Fruit fly (Drosophila melanogaster) whole organism, embryonic: Measurements from ENCODE around the gene CG10710.

Experiments
- ATbp ChIP-seq: fragments of 200-800 bp; sonication (Bioruptor generic); optimal IDR thresholded peaks from 2 replicates; lab custom pipeline; 2017; ENCODE audit warnings: missing biosample characterization, mild to moderate bottlenecking, missing genetic modification characterization, missing genetic modification reagents
- Bgb ChIP-seq: fragments of 200-800 bp; sonication (Bioruptor generic); IDR thresholded peaks from 2 replicates; pipeline ENCODE4 v1.3.6; 2022; ENCODE audit warnings: missing biosample characterization, missing genetic modification characterization; ENCODE audit not compliant: partially characterized antibody
- CG11456 ChIP-seq: fragments of 200-800 bp; sonication (Bioruptor generic); IDR thresholded peaks from 3 replicates; pipeline ENCODE4 v1.3.6; 2022; ENCODE audit warnings: missing biosample characterization, missing genetic modification characterization
- CG11696 ChIP-seq: fragments of 200-800 bp; sonication (Bioruptor generic); IDR thresholded peaks from 2 replicates; pipeline ENCODE4 v1.3.6; 2022; ENCODE audit warnings: missing biosample characterization, missing genetic modification characterization
- CG13624 ChIP-seq: fragments of 200-800 bp; sonication (Bioruptor generic); optimal IDR thresholded peaks from 2 replicates; lab custom pipeline; 2016; ENCODE audit warnings: missing biosample characterization, missing genetic modification characterization
- CG14050 ChIP-seq: fragments of 200-800 bp; sonication (Bioruptor generic); IDR thresholded peaks from 3 replicates; pipeline ENCODE4 v1.3.6; 2022; ENCODE audit warnings: missing biosample characterization, missing genetic modification characterization
- CG14710 ChIP-seq: fragments of 200-800 bp; sonication (Bioruptor generic); optimal IDR thresholded peaks from 3 replicates; lab custom pipeline; 2019; ENCODE audit warnings: missing biosample characterization, mild to moderate bottlenecking, missing genetic modification characterization, moderate library complexity
- CG15011 ChIP-seq: fragments of 200-800 bp; sonication (Bioruptor generic); optimal IDR thresholded peaks from 3 replicates; lab custom pipeline; 2018; ENCODE audit warnings: missing biosample characterization, mild to moderate bottlenecking, missing genetic modification characterization
- CG15479 ChIP-seq: fragments of 200-800 bp; sonication (Bioruptor generic); optimal IDR thresholded peaks from 3 replicates; lab custom pipeline; 2019; ENCODE audit warnings: missing biosample characterization, mild to moderate bottlenecking, missing genetic modification characterization, moderate library complexity
- CG16779 ChIP-seq: fragments of 200-800 bp; sonication (Bioruptor generic); IDR thresholded peaks from 2 replicates; pipeline ENCODE4 v1.3.6; 2022; ENCODE audit warnings: missing biosample characterization, missing genetic modification characterization
- CG2116 ChIP-seq: fragments of 200-800 bp; sonication (Bioruptor generic); optimal IDR thresholded peaks from 3 replicates; lab custom pipeline; 2018; ENCODE audit warnings: missing biosample characterization, mild to moderate bottlenecking, missing genetic modification characterization
- CG2875 ChIP-seq: fragments of 200-800 bp; sonication (Bioruptor generic); optimal IDR thresholded peaks from 2 replicates; lab custom pipeline; 2017; ENCODE audit warnings: missing biosample characterization, mild to moderate bottlenecking, missing genetic modification characterization, missing genetic modification reagents
- CG2889 ChIP-seq: fragments of 200-800 bp; sonication (Bioruptor generic); IDR thresholded peaks from 3 replicates; pipeline ENCODE4 v1.3.6; 2022; ENCODE audit warnings: missing biosample characterization, missing genetic modification characterization
- CG30431 ChIP-seq: fragments of 200-800 bp; sonication (Bioruptor generic); optimal IDR thresholded peaks from 2 replicates; lab custom pipeline; 2017; ENCODE audit warnings: missing biosample characterization, missing genetic modification characterization
- CG3065 ChIP-seq: fragments of 200-800 bp; sonication (Bioruptor generic); optimal IDR thresholded peaks from 2 replicates; lab custom pipeline; 2016; ENCODE audit warnings: missing biosample characterization, missing genetic modification characterization
- CG4282 ChIP-seq: fragments of 200-800 bp; sonication (Bioruptor generic); optimal IDR thresholded peaks from 2 replicates; lab custom pipeline; 2016; ENCODE audit warnings: missing biosample characterization, missing genetic modification characterization
- CG4730 ChIP-seq: fragments of 200-800 bp; sonication (Bioruptor generic); IDR thresholded peaks from 2 replicates; pipeline ENCODE4 v1.3.6; 2022; ENCODE audit warnings: missing biosample characterization, missing genetic modification characterization
- CG6254 ChIP-seq: fragments of 200-800 bp; sonication (Bioruptor generic); optimal IDR thresholded peaks from 3 replicates; lab custom pipeline; 2017; ENCODE audit warnings: mild to moderate bottlenecking, missing biosample characterization, missing genetic modification reagents, missing genetic modification characterization
- CG6791 ChIP-seq: fragments of 200-800 bp; sonication (Bioruptor generic); IDR thresholded peaks from 3 replicates; pipeline ENCODE4 v1.3.6; 2022; ENCODE audit warnings: missing biosample characterization, missing genetic modification characterization; ENCODE audit not compliant: partially characterized antibody
- CG7963 ChIP-seq: fragments of 200-800 bp; sonication (Bioruptor generic); IDR thresholded peaks from 3 replicates; pipeline ENCODE4 v1.3.6; 2022; ENCODE audit warnings: missing biosample characterization, missing genetic modification characterization; ENCODE audit not compliant: partially characterized antibody
- CG8478 ChIP-seq: fragments of >200 bp; optimal IDR thresholded peaks from 2 replicates; lab custom pipeline; 2018
- Dfd ChIP-seq, 2 experiments: fragments of >200 bp; optimal IDR thresholded peaks; 2 replicates each; lab custom pipeline; 2017; ENCODE audit warnings: missing biosample characterization in 2 of 2, missing genetic modification characterization in 2 of 2
- Dip3 ChIP-seq: fragments of 200-800 bp; sonication (Bioruptor generic); optimal IDR thresholded peaks from 3 replicates; lab custom pipeline; 2016; ENCODE audit warnings: missing biosample characterization, missing genetic modification characterization
- Doc2 ChIP-seq: fragments of 200-800 bp; sonication (Bioruptor generic); IDR thresholded peaks from 2 replicates; pipeline ENCODE4 v1.3.6; 2022; ENCODE audit warnings: missing biosample characterization, missing genetic modification characterization
- ERR ChIP-seq: fragments of 200-800 bp; sonication (Bioruptor generic); optimal IDR thresholded peaks from 2 replicates; lab custom pipeline; 2016; ENCODE audit warnings: missing biosample characterization, missing genetic modification characterization
- Fer2 ChIP-seq: fragments of 200-800 bp; sonication (Bioruptor generic); optimal IDR thresholded peaks from 2 replicates; lab custom pipeline; 2018; ENCODE audit warnings: missing biosample characterization, mild to moderate bottlenecking, missing genetic modification characterization, moderate library complexity
- HLH4C ChIP-seq: fragments of 200-800 bp; sonication (Bioruptor generic); IDR thresholded peaks from 3 replicates; pipeline ENCODE4 v1.3.6; 2022; ENCODE audit warnings: missing biosample characterization, missing genetic modification characterization; ENCODE audit not compliant: partially characterized antibody
- Hand ChIP-seq: fragments of 200-800 bp; sonication (Bioruptor generic); optimal IDR thresholded peaks from 2 replicates; lab custom pipeline; 2017; ENCODE audit warnings: mild to moderate bottlenecking, missing biosample characterization, missing genetic modification reagents, missing genetic modification characterization
- Nf-YC ChIP-seq: fragments of 200-800 bp; optimal IDR thresholded peaks from 3 replicates; lab custom pipeline; 2019; ENCODE audit warnings: missing biosample characterization, mild to moderate bottlenecking, missing genetic modification characterization, moderate library complexity
- Xbp1 ChIP-seq: fragments of 200-800 bp; sonication (Bioruptor generic); optimal IDR thresholded peaks from 3 replicates; lab custom pipeline; 2016; ENCODE audit warnings: missing biosample characterization, mild to moderate bottlenecking, missing genetic modification characterization
- br ChIP-seq: fragments of >200 bp; optimal IDR thresholded peaks from 2 replicates; lab custom pipeline; 2017
- btn ChIP-seq: fragments of 200-800 bp; sonication (Bioruptor generic); optimal IDR thresholded peaks from 2 replicates; lab custom pipeline; 2016; ENCODE audit warnings: missing biosample characterization, missing genetic modification characterization
- crp ChIP-seq, 2 experiments: fragments of 200-800 bp; sonication (Bioruptor generic); optimal IDR thresholded peaks; 2 replicates in 1 of 2; 3 replicates in 1 of 2; lab custom pipeline; 2017; ENCODE audit warnings: missing biosample characterization in 2 of 2, missing genetic modification characterization in 2 of 2, mild to moderate bottlenecking in 1 of 2, moderate library complexity in 1 of 2
- dm ChIP-seq: fragments of 200-800 bp; sonication (Bioruptor generic); optimal IDR thresholded peaks from 3 replicates; lab custom pipeline; 2016; ENCODE audit warnings: missing biosample characterization, missing genetic modification characterization
- gsb ChIP-seq: fragments of 200-800 bp; sonication (Bioruptor generic); IDR thresholded peaks from 2 replicates; pipeline ENCODE4 v1.3.6; 2022; ENCODE audit warnings: missing biosample characterization, missing genetic modification characterization
- hth ChIP-seq: fragments of >200 bp; optimal IDR thresholded peaks from 2 replicates; lab custom pipeline; 2017; ENCODE audit warnings: inconsistent platforms
- insv ChIP-seq, 2 experiments: fragments of 200-800 bp; sonication (Bioruptor generic); optimal IDR thresholded peaks; 3 replicates each; lab custom pipeline; 2016 to 2018; ENCODE audit warnings: missing biosample characterization in 2 of 2, missing genetic modification characterization in 2 of 2
- mam ChIP-seq: fragments of 200-800 bp; sonication (Bioruptor generic); optimal IDR thresholded peaks from 3 replicates; lab custom pipeline; 2016; ENCODE audit warnings: missing biosample characterization, missing genetic modification characterization
- org-1 ChIP-seq: fragments of 200-800 bp; sonication (Bioruptor generic); optimal IDR thresholded peaks from 2 replicates; lab custom pipeline; 2017; ENCODE audit warnings: missing biosample characterization, missing genetic modification characterization
- pan ChIP-seq, 4 experiments: fragments of >200 bp in 3 of 4; fragments of 200-800 bp in 1 of 4; sonication (Bioruptor generic) in 1 of 4; optimal IDR thresholded peaks in 3 of 4; IDR thresholded peaks in 1 of 4; 2 replicates each; pipeline versions ENCODE4 v1.3.6 to Lab custom; 2017 to 2022; ENCODE audit warnings: missing biosample characterization in 2 of 4, missing genetic modification characterization in 2 of 4, mixed read lengths in 1 of 4
- prd ChIP-seq, 3 experiments: fragments of >200 bp in 2 of 3; fragments of 200-800 bp in 1 of 3; sonication (Bioruptor generic) in 1 of 3; optimal IDR thresholded peaks in 2 of 3; IDR thresholded peaks in 1 of 3; 2 replicates in 2 of 3; 3 replicates in 1 of 3; pipeline versions ENCODE4 v1.3.6 to Lab custom; 2017 to 2022; ENCODE audit warnings: missing biosample characterization in 1 of 3, missing genetic modification characterization in 1 of 3
- pros ChIP-seq: fragments of 200-800 bp; sonication (Bioruptor generic); optimal IDR thresholded peaks from 3 replicates; lab custom pipeline; 2019; ENCODE audit warnings: missing biosample characterization, mild to moderate bottlenecking, missing genetic modification characterization, moderate library complexity
- sc ChIP-seq, 3 experiments: fragments of >200 bp in 2 of 3; fragments of 200-800 bp in 1 of 3; sonication (Bioruptor generic) in 1 of 3; optimal IDR thresholded peaks; 2 replicates in 2 of 3; 3 replicates in 1 of 3; lab custom pipeline; 2017; ENCODE audit warnings: mild to moderate bottlenecking in 1 of 3, missing biosample characterization in 1 of 3, missing genetic modification characterization in 1 of 3, missing genetic modification reagents in 1 of 3
- schlank ChIP-seq: fragments of 200-800 bp; sonication (Bioruptor generic); optimal IDR thresholded peaks from 2 replicates; lab custom pipeline; 2018; ENCODE audit warnings: missing biosample characterization, mild to moderate bottlenecking, missing genetic modification characterization
- shn ChIP-seq: fragments of 200-800 bp; sonication (Bioruptor generic); optimal IDR thresholded peaks from 3 replicates; lab custom pipeline; 2016; ENCODE audit warnings: missing biosample characterization, missing genetic modification characterization
- sima ChIP-seq: fragments of 200-800 bp; sonication (Bioruptor generic); optimal IDR thresholded peaks from 2 replicates; lab custom pipeline; 2016; ENCODE audit warnings: missing biosample characterization, missing genetic modification characterization
- so ChIP-seq: fragments of 200-800 bp; sonication (Bioruptor generic); IDR thresholded peaks from 3 replicates; pipeline ENCODE4 v1.3.6; 2022; ENCODE audit warnings: missing biosample characterization, missing genetic modification characterization
- ssp ChIP-seq: fragments of 200-800 bp; sonication (Bioruptor generic); IDR thresholded peaks from 2 replicates; pipeline ENCODE4 v1.3.6; 2022; ENCODE audit warnings: missing biosample characterization, missing genetic modification characterization
- zfh1 ChIP-seq: fragments of 200-800 bp; sonication (Bioruptor generic); IDR thresholded peaks from 3 replicates; pipeline ENCODE4 v1.3.6; 2022; ENCODE audit warnings: missing biosample characterization, missing genetic modification characterization

The CG10710 gene

DNA sequence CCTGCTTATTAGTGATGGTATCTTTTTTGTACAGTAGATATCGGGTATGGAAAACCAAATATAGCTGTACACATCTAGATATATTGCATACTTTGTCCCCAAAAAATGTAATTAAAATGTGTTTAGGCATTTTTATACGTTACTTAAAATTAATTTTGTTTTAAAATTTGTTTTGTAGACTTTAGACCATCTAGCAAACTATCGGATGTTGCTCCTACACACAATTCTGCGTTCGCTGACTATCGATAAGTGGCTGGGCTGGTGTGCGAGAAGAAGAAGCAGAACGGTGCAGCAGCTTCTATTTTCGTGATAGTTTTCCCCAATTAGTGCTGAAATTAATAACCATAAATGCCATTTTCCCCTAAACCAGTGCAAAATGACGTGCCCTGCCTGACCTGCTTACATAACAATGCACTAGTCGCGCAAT is 6.3 kb downstream of the CG10710 start, which contains the start of the genes Vps36 and Liprin-beta (continued):
- no peak for TF ChIP-seq pros (GFP tag; lab: Kevin White, UChicago)
- peak; percentile 86 for TF ChIP-seq dm (GFP tag; lab: Kevin White, UChicago)
- TF ChIP-seq schlank, result peak; percentile 56
- TF ChIP-seq pan (optimal IDR thresholded peaks at IDR 0.05; lab: Kevin White, UChicago), result no peak
- peak in 1 of 2 experiments; percentile 84 for TF ChIP-seq pan (GFP tag; optimal IDR thresholded peaks at IDR 0.05 in 1 of 2, IDR thresholded peaks at IDR 0.05 in 1 of 2)
- peak; percentile 38 for TF ChIP-seq btn (GFP tag; lab: Kevin White, UChicago)
- peak; percentile 92 for TF ChIP-seq Bgb
- peak; percentile 12 for TF ChIP-seq sima (GFP tag; lab: Kevin White, UChicago)
- TF ChIP-seq CG15479 (GFP tag; lab: Kevin White, UChicago), result peak; percentile 2
- TF ChIP-seq Dfd (GFP tag; optimal IDR thresholded peaks at IDR 0.05; lab: Kevin White, UChicago), result no peak
- no peak for TF ChIP-seq CG11696 (GFP tag; lab: Robert Waterston, UW)
- peak; percentile 5 for TF ChIP-seq org-1 (GFP tag; lab: Kevin White, UChicago)
- TF ChIP-seq ssp (GFP tag; lab: Robert Waterston, UW), result peak; percentile 85
- TF ChIP-seq prd (optimal IDR thresholded peaks at IDR 0.05; lab: Kevin White, UChicago), result no peak
- TF ChIP-seq prd (GFP tag; IDR thresholded peaks at IDR 0.05; lab: Robert Waterston, UW), result peak; percentile 96
- TF ChIP-seq CG2116 (GFP tag; lab: Kevin White, UChicago), result peak; percentile 93
- no peak for TF ChIP-seq sc (optimal IDR thresholded peaks at IDR 0.05; lab: Kevin White, UChicago)
- peak; percentile 66 for TF ChIP-seq sc (GFP tag; optimal IDR thresholded peaks at IDR 0.05; lab: Kevin White, UChicago)
- TF ChIP-seq HLH4C (GFP tag; lab: Robert Waterston, UW), result peak; percentile 92
- peak; percentile 62 for TF ChIP-seq gsb
- TF ChIP-seq Hand (GFP tag; lab: Kevin White, UChicago), result peak; percentile 17
- TF ChIP-seq CG8478 (lab: Kevin White, UChicago), result no peak
- no peak for TF ChIP-seq CG6254
- TF ChIP-seq CG3065 (GFP tag; lab: Kevin White, UChicago), result no peak
- peak; percentile 76 for TF ChIP-seq ERR (GFP tag; lab: Kevin White, UChicago)
- peak; percentile 92 for TF ChIP-seq CG6791
- peak; percentile 76 for TF ChIP-seq CG14050 (GFP tag; lab: Robert Waterston, UW)
- no peak for TF ChIP-seq Nf-YC
- TF ChIP-seq CG2889 (GFP tag; lab: Robert Waterston, UW), result peak; percentile 86
- TF ChIP-seq CG7963 (GFP tag; lab: Robert Waterston, UW), result peak; percentile 78
- TF ChIP-seq Xbp1 (GFP tag; lab: Kevin White, UChicago), result peak; percentile 95
- peak; percentile 66; the same call in 1 of the 3 replicates for TF ChIP-seq so
- peak; percentile 53 for TF ChIP-seq CG4282 (GFP tag; lab: Kevin White, UChicago)
- TF ChIP-seq CG4730 (GFP tag; lab: Robert Waterston, UW), result peak; percentile 86
- peak; percentile 93 for TF ChIP-seq shn
- peak; percentile 28 for TF ChIP-seq CG2875 (GFP tag; lab: Kevin White, UChicago)
- TF ChIP-seq CG16779 (GFP tag; lab: Robert Waterston, UW), result peak; percentile 48; the same call in 1 of the 2 replicates
- TF ChIP-seq Doc2, result peak; percentile 48; the same call in 1 of the 2 replicates
- TF ChIP-seq br (lab: Kevin White, UChicago), result no peak
- peak; percentile 82; the same call in 2 of the 3 replicates for TF ChIP-seq zfh1
- TF ChIP-seq CG11456, result peak; percentile 85
- TF ChIP-seq Dip3, result peak; percentile 94
- TF ChIP-seq hth (lab: Kevin White, UChicago), result no peak
- peak; percentile 82 for TF ChIP-seq Fer2 (tag; lab: Kevin White, UChicago)
- TF ChIP-seq CG14710 (tag; lab: Kevin White, UChicago), result peak; percentile 94
- TF ChIP-seq insv (GFP tag; optimal IDR thresholded peaks at IDR 0.05; lab: Kevin White, UChicago), result peak in 1 of 2 experiments; percentile 21
- peak; percentile 97 for TF ChIP-seq mam (GFP tag; lab: Kevin White, UChicago)
- no peak for TF ChIP-seq ATbp (GFP tag; lab: Kevin White, UChicago)
- TF ChIP-seq CG30431, result peak; percentile 71
- TF ChIP-seq CG15011, result no peak
- TF ChIP-seq crp (GFP tag; optimal IDR thresholded peaks at IDR 0.05; lab: Kevin White, UChicago), result peak in 1 of 2 experiments; percentile 56
- TF ChIP-seq CG13624 (GFP tag; lab: Kevin White, UChicago), result peak; percentile 93
